Worm (Caenorhabditis elegans): ENCODE measurements around the gene scl-17.

The scl-17 gene

ce11 chrII:1423660-1424059 lies 21.4 kb upstream of the scl-17 start, which contains the start of gene Y51H7C.10:
Gene Y51H7C.10 (minus strand): TSS chrII:1423760.
- no peak for TF ChIP-seq mml-1 (tag; optimal IDR thresholded peaks at IDR 0.05)
- no peak for TF ChIP-seq ztf-4 (tag; optimal IDR thresholded peaks at IDR 0.05)
- TF ChIP-seq egl-5 (tag; optimal IDR thresholded peaks at IDR 0.05) = no peak
- TF ChIP-seq fos-1 (tag; optimal IDR thresholded peaks at IDR 0.05) = no peak

DNA sequence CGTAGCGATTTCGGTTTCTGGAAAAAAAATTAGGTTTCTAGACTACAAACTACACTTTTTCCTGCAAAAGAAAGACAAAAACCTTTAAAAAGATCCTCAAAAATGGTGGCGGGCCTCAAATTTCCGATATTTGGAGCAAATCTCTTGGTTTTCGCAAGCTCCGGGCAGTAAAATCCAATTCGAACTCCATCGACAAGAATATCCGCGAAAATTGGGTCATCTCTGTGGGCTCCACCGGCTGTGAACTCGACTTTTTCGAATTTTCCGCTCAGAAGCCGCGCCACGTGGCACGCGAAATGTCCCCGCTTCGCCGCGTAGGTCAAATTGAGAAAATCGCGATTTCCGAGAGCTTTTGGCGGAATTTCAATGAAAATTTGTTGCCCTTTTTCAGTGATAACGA lies 8.3 kb upstream of the scl-17 start:
- TF ChIP-seq nhr-67 (tag; optimal IDR thresholded peaks at IDR 0.05) = no peak
- no peak for TF ChIP-seq nhr-77 (tag; optimal IDR thresholded peaks at IDR 0.05)
- no peak for TF ChIP-seq egl-27 (tag; optimal IDR thresholded peaks at IDR 0.05)
- no peak for TF ChIP-seq nhr-43 (tag; optimal IDR thresholded peaks at IDR 0.05; ENCODE audit: poor library complexity, severe bottlenecking)
- no peak for TF ChIP-seq ama-1 (optimal IDR thresholded peaks at IDR 0.05)
- TF ChIP-seq pha-4 (tag; optimal IDR thresholded peaks at IDR 0.05) = no peak
- no peak for TF ChIP-seq lsy-12 (tag; optimal IDR thresholded peaks at IDR 0.05)
- no peak for TF ChIP-seq ztf-11 (tag; optimal IDR thresholded peaks at IDR 0.05)
- no peak for TF ChIP-seq hmg-11 (tag; optimal IDR thresholded peaks at IDR 0.05)
- no peak for TF ChIP-seq lin-39 (tag; optimal IDR thresholded peaks at IDR 0.05)

ce11 chrII:1437449-1438335 lies 7.3 kb upstream of the scl-17 start, which contains the start of gene nol-6:
Gene nol-6 (minus strand): TSS chrII:1437499.
- TF ChIP-seq nhr-76 (tag; optimal IDR thresholded peaks at IDR 0.05) = no peak
- no peak for TF ChIP-seq mml-1 (tag; optimal IDR thresholded peaks at IDR 0.05)
- TF ChIP-seq pha-4 (tag; optimal IDR thresholded peaks at IDR 0.05) = peak; percentile 61
- TF ChIP-seq nhr-28 (tag; optimal IDR thresholded peaks at IDR 0.05) = no peak
- peak; percentile 93 for TF ChIP-seq R02D3.7 (tag; optimal IDR thresholded peaks at IDR 0.05)
- peak; percentile 46 for TF ChIP-seq lin-15B (tag; optimal IDR thresholded peaks at IDR 0.05)
- TF ChIP-seq elt-2 (tag; optimal IDR thresholded peaks at IDR 0.05) = no peak
- no peak for TF ChIP-seq zag-1 (tag; optimal IDR thresholded peaks at IDR 0.05)
- TF ChIP-seq skn-1 (tag; optimal IDR thresholded peaks at IDR 0.05) = no peak
- TF ChIP-seq lin-39 (tag; optimal IDR thresholded peaks at IDR 0.05) = no peak
- no peak for TF ChIP-seq egl-5 (tag; optimal IDR thresholded peaks at IDR 0.05)
- TF ChIP-seq ceh-82 (tag; optimal IDR thresholded peaks at IDR 0.05) = no peak
- no peak for TF ChIP-seq fkh-10 (GFP tag; optimal IDR thresholded peaks at IDR 0.05)
- TF ChIP-seq nfya-1 (tag; optimal IDR thresholded peaks at IDR 0.05; ENCODE audit: insufficient read depth) = peak; percentile 56
- TF ChIP-seq lsy-12 (tag; optimal IDR thresholded peaks at IDR 0.05) = no peak
- TF ChIP-seq jun-1 (tag; optimal IDR thresholded peaks at IDR 0.05) = no peak
- TF ChIP-seq nhr-43 (tag; optimal IDR thresholded peaks at IDR 0.05; ENCODE audit: poor library complexity, severe bottlenecking) = no peak
- no peak for TF ChIP-seq mdl-1 (tag; optimal IDR thresholded peaks at IDR 0.05)
- no peak for TF ChIP-seq ZK546.5 (tag; optimal IDR thresholded peaks at IDR 0.05)
- no peak for TF ChIP-seq aly-2 (tag; optimal IDR thresholded peaks at IDR 0.05)
- TF ChIP-seq ceh-9 (tag; optimal IDR thresholded peaks at IDR 0.05) = no peak
- TF ChIP-seq ceh-16 (tag; optimal IDR thresholded peaks at IDR 0.05) = no peak
- TF ChIP-seq ama-1 (optimal IDR thresholded peaks at IDR 0.05) = no peak
- TF ChIP-seq pqm-1 (tag; optimal IDR thresholded peaks at IDR 0.05) = no peak
- no peak for TF ChIP-seq fos-1 (tag; optimal IDR thresholded peaks at IDR 0.05)
- no peak for TF ChIP-seq ceh-28 (tag; optimal IDR thresholded peaks at IDR 0.05)
- no peak for TF ChIP-seq nhr-12 (tag; optimal IDR thresholded peaks at IDR 0.05)
- TF ChIP-seq nhr-11 (tag; optimal IDR thresholded peaks at IDR 0.05) = no peak
- no peak for TF ChIP-seq sea-2 (GFP tag; optimal IDR thresholded peaks at IDR 0.05)
- TF ChIP-seq fkh-2 (tag; optimal IDR thresholded peaks at IDR 0.05) = no peak
- TF ChIP-seq nhr-23 (tag; optimal IDR thresholded peaks at IDR 0.05) = peak; percentile 5
- TF ChIP-seq hmg-11 (tag; optimal IDR thresholded peaks at IDR 0.05) = no peak
- no peak for TF ChIP-seq snpc-4 (tag; optimal IDR thresholded peaks at IDR 0.05)

- TF ChIP-seq nhr-28 (tag; optimal IDR thresholded peaks at IDR 0.05) (no peak), nfya-1 (tag; optimal IDR thresholded peaks at IDR 0.05; ENCODE audit: insufficient read depth) (no peak), mdl-1 (tag; optimal IDR thresholded peaks at IDR 0.05) (no peak), elt-3 (tag; optimal IDR thresholded peaks at IDR 0.05) (no peak), ceh-16 (tag; optimal IDR thresholded peaks at IDR 0.05) (no peak), nhr-237 (tag; optimal IDR thresholded peaks at IDR 0.05) (no peak), fkh-2 (tag; optimal IDR thresholded peaks at IDR 0.05) (no peak), lin-15B (tag; optimal IDR thresholded peaks at IDR 0.05) (no peak), R02D3.7 (tag; optimal IDR thresholded peaks at IDR 0.05) (no peak), nhr-77 (tag; optimal IDR thresholded peaks at IDR 0.05) (no peak), daf-12 (tag; optimal IDR thresholded peaks at IDR 0.05) (no peak), elt-1 (tag; optimal IDR thresholded peaks at IDR 0.05) (no peak)
Measured at ce11 chrII:1438336-1438589, 6.7 kb upstream of the scl-17 start, which contains the start of gene Y51H7C.3. Gene Y51H7C.3 (plus strand): TSS chrII:1438490.

Data from whole organism, L3 larva.